Fruit fly (Drosophila melanogaster) whole organism, embryonic: ENCODE data around the gene ric8a.

Experiments used
- Atf6 ChIP-seq: fragments of 200-800 bp; sonication (Bioruptor generic); IDR thresholded peaks from 2 replicates; pipeline ENCODE4 v1.3.6; 2022; ENCODE audit warnings: missing biosample characterization, missing genetic modification characterization
- CG10462 ChIP-seq: fragments of 200-800 bp; sonication (Bioruptor generic); optimal IDR thresholded peaks from 2 replicates; lab custom pipeline; 2016; ENCODE audit warnings: missing biosample characterization, missing genetic modification characterization
- CG10979 ChIP-seq: fragments of 200-800 bp; sonication (Bioruptor generic); optimal IDR thresholded peaks from 2 replicates; lab custom pipeline; 2018; ENCODE audit warnings: missing biosample characterization, mild to moderate bottlenecking, missing genetic modification characterization, moderate library complexity
- CG11504 ChIP-seq: fragments of 200-800 bp; sonication (Bioruptor generic); optimal IDR thresholded peaks from 3 replicates; lab custom pipeline; 2019; ENCODE audit warnings: missing biosample characterization, mild to moderate bottlenecking, missing genetic modification characterization, moderate library complexity
- CG12219 ChIP-seq: fragments of 200-800 bp; sonication (Bioruptor generic); optimal IDR thresholded peaks from 3 replicates; lab custom pipeline; 2018; ENCODE audit warnings: missing biosample characterization, mild to moderate bottlenecking, missing genetic modification characterization
- CG12391 ChIP-seq: fragments of 200-800 bp; sonication (Bioruptor generic); optimal IDR thresholded peaks from 3 replicates; lab custom pipeline; 2018; ENCODE audit warnings: missing biosample characterization, mild to moderate bottlenecking, missing genetic modification characterization, moderate library complexity
- CG15514 ChIP-seq: fragments of 200-800 bp; sonication (Bioruptor generic); optimal IDR thresholded peaks from 3 replicates; lab custom pipeline; 2017; ENCODE audit warnings: missing biosample characterization, missing genetic modification characterization, mild to moderate bottlenecking, moderate library complexity, missing genetic modification reagents
- CG17829 ChIP-seq: fragments of 200-800 bp; optimal IDR thresholded peaks from 2 replicates; lab custom pipeline; 2019; ENCODE audit warnings: missing biosample characterization, mild to moderate bottlenecking, missing genetic modification characterization, moderate library complexity
- CG1832 ChIP-seq: fragments of 200-800 bp; sonication (Bioruptor generic); optimal IDR thresholded peaks from 2 replicates; lab custom pipeline; 2017; ENCODE audit warnings: missing biosample characterization, mild to moderate bottlenecking, missing genetic modification characterization, inconsistent platforms
- CG2712 ChIP-seq: fragments of 200-800 bp; optimal IDR thresholded peaks from 3 replicates; lab custom pipeline; 2019; ENCODE audit warnings: missing biosample characterization, mild to moderate bottlenecking, missing genetic modification characterization, moderate library complexity
- CG31441 ChIP-seq: fragments of 200-800 bp; sonication (Bioruptor generic); IDR thresholded peaks from 2 replicates; pipeline ENCODE4 v1.3.6; 2022; ENCODE audit warnings: missing biosample characterization, missing genetic modification characterization
- CG34422 ChIP-seq: fragments of 200-800 bp; sonication (Bioruptor generic); IDR thresholded peaks from 3 replicates; pipeline ENCODE4 v1.3.6; 2022; ENCODE audit warnings: missing biosample characterization, missing genetic modification characterization
- CG6654 ChIP-seq: fragments of 200-800 bp; sonication (Bioruptor generic); optimal IDR thresholded peaks from 2 replicates; lab custom pipeline; 2017; ENCODE audit warnings: missing biosample characterization, mild to moderate bottlenecking, missing genetic modification characterization
- CG6765 ChIP-seq: fragments of 200-800 bp; sonication (Bioruptor generic); optimal IDR thresholded peaks from 3 replicates; lab custom pipeline; 2017; ENCODE audit warnings: missing biosample characterization, mild to moderate bottlenecking, missing genetic modification characterization
- CG6854 ChIP-seq: fragments of 200-800 bp; sonication (Bioruptor generic); optimal IDR thresholded peaks from 3 replicates; lab custom pipeline; 2017; ENCODE audit warnings: missing biosample characterization, mild to moderate bottlenecking, missing genetic modification characterization
- CG7271 ChIP-seq: fragments of 200-800 bp; sonication (Bioruptor generic); optimal IDR thresholded peaks from 2 replicates; lab custom pipeline; 2018; ENCODE audit warnings: missing biosample characterization, mild to moderate bottlenecking, missing genetic modification characterization, moderate library complexity
- CG8089 ChIP-seq: fragments of 200-800 bp; sonication (Bioruptor generic); optimal IDR thresholded peaks from 3 replicates; lab custom pipeline; 2016; ENCODE audit warnings: missing biosample characterization, missing genetic modification characterization
- CG8388 ChIP-seq: fragments of 200-800 bp; sonication (Bioruptor generic); optimal IDR thresholded peaks from 2 replicates; lab custom pipeline; 2019; ENCODE audit warnings: missing biosample characterization, mild to moderate bottlenecking, missing genetic modification characterization, moderate library complexity
- CG8944 ChIP-seq: fragments of 200-800 bp; sonication (Bioruptor generic); optimal IDR thresholded peaks from 3 replicates; lab custom pipeline; 2016; ENCODE audit warnings: missing biosample characterization, missing genetic modification characterization
- CG9727 ChIP-seq: fragments of 200-800 bp; sonication (Bioruptor generic); optimal IDR thresholded peaks from 3 replicates; lab custom pipeline; 2017; ENCODE audit warnings: missing biosample characterization, mild to moderate bottlenecking, missing genetic modification characterization
- Camta ChIP-seq: fragments of 200-800 bp; sonication (Bioruptor generic); optimal IDR thresholded peaks from 2 replicates; lab custom pipeline; 2016; ENCODE audit warnings: missing biosample characterization, missing genetic modification characterization
- D19B ChIP-seq: fragments of 200-800 bp; sonication (Bioruptor generic); optimal IDR thresholded peaks from 2 replicates; lab custom pipeline; 2017; ENCODE audit warnings: missing biosample characterization, mild to moderate bottlenecking, missing genetic modification characterization
- Fer3 ChIP-seq: fragments of 200-800 bp; sonication (Bioruptor generic); optimal IDR thresholded peaks from 2 replicates; lab custom pipeline; 2018; ENCODE audit warnings: missing biosample characterization, mild to moderate bottlenecking, missing genetic modification characterization, moderate library complexity
- Gsc ChIP-seq: fragments of 200-800 bp; sonication (Bioruptor generic); IDR thresholded peaks from 2 replicates; pipeline ENCODE4 v1.3.6; 2022; ENCODE audit warnings: missing biosample characterization, missing genetic modification characterization
- Hand ChIP-seq: fragments of 200-800 bp; sonication (Bioruptor generic); optimal IDR thresholded peaks from 2 replicates; lab custom pipeline; 2017; ENCODE audit warnings: mild to moderate bottlenecking, missing biosample characterization, missing genetic modification reagents, missing genetic modification characterization
- Hsf ChIP-seq: fragments of 200-800 bp; sonication (Bioruptor generic); optimal IDR thresholded peaks from 3 replicates; lab custom pipeline; 2016; ENCODE audit warnings: missing biosample characterization, missing genetic modification characterization
- Kr ChIP-seq: fragments of 200-800 bp; sonication (Bioruptor generic); optimal IDR thresholded peaks from 2 replicates; lab custom pipeline; 2017; ENCODE audit warnings: missing biosample characterization, mild to moderate bottlenecking, missing genetic modification characterization
- NfI ChIP-seq: fragments of 200-800 bp; sonication (Bioruptor generic); optimal IDR thresholded peaks from 3 replicates; lab custom pipeline; 2018; ENCODE audit warnings: missing biosample characterization, mild to moderate bottlenecking, missing genetic modification characterization, moderate library complexity
- TFAM ChIP-seq: fragments of 200-800 bp; sonication (Bioruptor generic); optimal IDR thresholded peaks from 2 replicates; lab custom pipeline; 2017; ENCODE audit warnings: missing biosample characterization, missing genetic modification characterization, inconsistent platforms
- YL-1 ChIP-seq: fragments of 200-800 bp; sonication (Bioruptor generic); optimal IDR thresholded peaks from 3 replicates; lab custom pipeline; 2017; ENCODE audit warnings: missing biosample characterization, mild to moderate bottlenecking, missing genetic modification characterization
- ash1 ChIP-seq: fragments of 200-800 bp; sonication (Bioruptor generic); optimal IDR thresholded peaks from 2 replicates; lab custom pipeline; 2018; ENCODE audit warnings: missing biosample characterization, mild to moderate bottlenecking, missing genetic modification characterization
- dysf ChIP-seq: fragments of 200-800 bp; sonication (Bioruptor generic); IDR thresholded peaks from 3 replicates; pipeline ENCODE4 v1.3.6; 2022; ENCODE audit warnings: missing biosample characterization, missing genetic modification characterization
- eve ChIP-seq, 2 experiments: fragments of >200 bp; optimal IDR thresholded peaks; 2 replicates each; lab custom pipeline; 2017; ENCODE audit warnings: missing biosample characterization in 2 of 2, missing genetic modification characterization in 2 of 2
- exex ChIP-seq: fragments of 200-800 bp; sonication (Bioruptor generic); optimal IDR thresholded peaks from 4 replicates; lab custom pipeline; 2018; ENCODE audit warnings: missing biosample characterization, mild to moderate bottlenecking, missing genetic modification characterization, moderate library complexity
- gsb ChIP-seq: fragments of 200-800 bp; sonication (Bioruptor generic); IDR thresholded peaks from 2 replicates; pipeline ENCODE4 v1.3.6; 2022; ENCODE audit warnings: missing biosample characterization, missing genetic modification characterization
- ham ChIP-seq: fragments of 200-800 bp; sonication (Bioruptor generic); IDR thresholded peaks from 2 replicates; pipeline ENCODE4 v1.3.6; 2022; ENCODE audit warnings: missing biosample characterization, missing genetic modification characterization
- ken ChIP-seq: fragments of 200-800 bp; sonication (Bioruptor generic); IDR thresholded peaks from 3 replicates; pipeline ENCODE4 v1.3.6; 2022; ENCODE audit warnings: missing biosample characterization, missing genetic modification characterization
- nmo ChIP-seq: fragments of 200-800 bp; sonication (Bioruptor generic); optimal IDR thresholded peaks from 2 replicates; lab custom pipeline; 2018; ENCODE audit warnings: missing biosample characterization, mild to moderate bottlenecking, missing genetic modification characterization, moderate library complexity
- odd ChIP-seq: fragments of 200-800 bp; sonication (Bioruptor generic); optimal IDR thresholded peaks from 2 replicates; lab custom pipeline; 2017; ENCODE audit warnings: missing biosample characterization, mild to moderate bottlenecking, missing genetic modification characterization
- pnt ChIP-seq: fragments of 200-800 bp; sonication (Bioruptor generic); optimal IDR thresholded peaks from 3 replicates; lab custom pipeline; 2016; ENCODE audit warnings: missing biosample characterization, missing genetic modification characterization
- prd ChIP-seq, 3 experiments: fragments of >200 bp in 2 of 3; fragments of 200-800 bp in 1 of 3; sonication (Bioruptor generic) in 1 of 3; optimal IDR thresholded peaks in 2 of 3; IDR thresholded peaks in 1 of 3; 2 replicates in 2 of 3; 3 replicates in 1 of 3; pipeline versions ENCODE4 v1.3.6 to Lab custom; 2017 to 2022; ENCODE audit warnings: missing biosample characterization in 1 of 3, missing genetic modification characterization in 1 of 3
- ranshi ChIP-seq: fragments of 200-800 bp; sonication (Bioruptor generic); IDR thresholded peaks from 2 replicates; pipeline ENCODE4 v1.3.6; 2022; ENCODE audit warnings: missing biosample characterization, missing genetic modification characterization
- repo ChIP-seq: fragments of 200-800 bp; sonication (Bioruptor generic); optimal IDR thresholded peaks from 2 replicates; lab custom pipeline; 2016; ENCODE audit warnings: missing biosample characterization, missing genetic modification characterization
- sna ChIP-seq: fragments of 200-800 bp; sonication (Bioruptor generic); IDR thresholded peaks from 2 replicates; pipeline ENCODE4 v1.3.6; 2022; ENCODE audit warnings: missing biosample characterization, missing genetic modification characterization; ENCODE audit not compliant: partially characterized antibody
- sr ChIP-seq: fragments of 200-800 bp; sonication (Bioruptor generic); IDR thresholded peaks from 3 replicates; pipeline ENCODE4 v1.3.6; 2022; ENCODE audit warnings: missing biosample characterization, missing genetic modification characterization
- toy ChIP-seq: fragments of 200-800 bp; sonication (Bioruptor generic); IDR thresholded peaks from 2 replicates; pipeline ENCODE4 v1.3.6; 2022; ENCODE audit warnings: missing biosample characterization, missing genetic modification characterization
- vnd ChIP-seq: fragments of 200-800 bp; sonication (Bioruptor generic); IDR thresholded peaks from 3 replicates; pipeline ENCODE4 v1.3.6; 2022; ENCODE audit warnings: missing biosample characterization, missing genetic modification characterization; ENCODE audit not compliant: partially characterized antibody
- vvl ChIP-seq: fragments of 200-800 bp; sonication (Bioruptor generic); IDR thresholded peaks from 2 replicates; pipeline ENCODE4 v1.3.6; 2022; ENCODE audit warnings: missing biosample characterization, missing genetic modification characterization

ric8a gene

DNA sequence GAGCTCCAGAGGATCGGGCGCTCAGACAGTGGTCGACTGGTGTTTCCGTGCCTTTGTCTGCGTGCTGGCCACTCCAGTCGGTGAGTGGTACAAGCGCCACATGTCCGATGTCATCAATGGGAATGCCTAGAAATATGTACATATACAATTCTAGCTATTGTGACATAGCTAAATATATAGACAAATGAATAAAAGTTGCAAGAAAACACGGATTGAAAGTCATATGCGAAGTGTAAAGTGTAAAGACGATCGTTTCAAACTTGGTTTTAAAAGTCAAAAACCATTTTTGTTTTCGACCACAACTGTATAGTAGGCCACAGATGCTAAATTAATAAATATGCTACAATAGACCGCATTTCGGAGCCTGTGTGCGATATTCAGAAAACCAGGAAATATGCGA is 40.5 kb upstream of the ric8a start, which contains the start of gene CG15368:
TSS of gene CG15368 (plus strand) at position 301 of the 400 bp plus-strand sequence.
- TF ChIP-seq Kr (GFP tag; lab: Kevin White, UChicago) (no peak), YL-1 (GFP tag; lab: Kevin White, UChicago) (no peak), toy (GFP tag; lab: Robert Waterston, UW) (no peak), Hand (GFP tag; lab: Kevin White, UChicago) (no peak), ash1 (no peak)

DNA sequence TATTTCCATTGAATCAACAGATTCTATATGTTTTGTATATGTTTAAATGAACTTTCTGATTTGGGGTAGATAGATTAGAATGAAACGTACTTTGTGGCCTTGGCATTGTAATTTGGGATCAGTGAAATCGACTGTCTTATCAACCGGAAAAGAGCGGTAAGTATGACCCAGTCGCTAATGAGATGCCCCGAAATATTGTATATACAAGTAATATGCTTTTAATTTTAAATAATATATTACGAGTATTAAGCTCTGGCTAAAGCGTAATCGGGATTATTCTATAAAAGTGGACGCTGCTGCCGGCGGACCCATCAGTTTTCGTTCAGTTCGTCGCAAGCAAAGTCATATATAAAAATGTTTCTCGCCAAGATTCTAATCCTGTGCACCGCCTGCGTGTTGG is 39.4 kb upstream of the ric8a start, which contains the start of gene CG15369:
TSS of gene CG15369 (plus strand) at position 301 of the 400 bp plus-strand sequence.
- TF ChIP-seq NfI (GFP tag; lab: Kevin White, UChicago) (no peak), exex (tag; lab: Kevin White, UChicago) (no peak), sna (GFP tag; lab: Robert Waterston, UW) (no peak), TFAM (GFP tag; lab: Kevin White, UChicago) (no peak), Hsf (no peak), CG6765 (GFP tag; lab: Kevin White, UChicago) (no peak), CG8944 (GFP tag; lab: Kevin White, UChicago) (no peak), vnd (no peak), CG10462 (no peak), ham (GFP tag; lab: Robert Waterston, UW) (no peak), CG2712 (tag; lab: Kevin White, UChicago) (no peak), Camta (GFP tag; lab: Kevin White, UChicago) (no peak), gsb (GFP tag; lab: Robert Waterston, UW) (no peak), eve (GFP tag; optimal IDR thresholded peaks at IDR 0.05; lab: Kevin White, UChicago) (no peak), repo (GFP tag; lab: Kevin White, UChicago) (no peak), CG8089 (no peak), odd (GFP tag; lab: Kevin White, UChicago) (no peak), prd (optimal IDR thresholded peaks at IDR 0.05; lab: Kevin White, UChicago) (no peak), prd (GFP tag; IDR thresholded peaks at IDR 0.05; lab: Robert Waterston, UW) (no peak), CG12219 (GFP tag; lab: Kevin White, UChicago) (no peak), pnt (GFP tag; lab: Kevin White, UChicago) (no peak)

- TF ChIP-seq vvl (GFP tag; lab: Robert Waterston, UW): 0 out of 2 replicates have a peak, but pooled peaks have one; percentile 17
- no peak for TF ChIP-seq sr (GFP tag; lab: Robert Waterston, UW)
- TF ChIP-seq CG6654: no peak
- TF ChIP-seq Gsc (GFP tag; lab: Robert Waterston, UW): peak; percentile 49; the same call in 1 of the 2 replicates
- TF ChIP-seq CG17829: peak; percentile 6
- peak; percentile 90 for TF ChIP-seq CG15514 (GFP tag; lab: Kevin White, UChicago)
- no peak for TF ChIP-seq ash1
- TF ChIP-seq nmo (GFP tag; lab: Kevin White, UChicago): peak; percentile 20
- TF ChIP-seq CG10979: peak; percentile 36
- peak; percentile 33; the same call in 1 of the 3 replicates for TF ChIP-seq CG34422
- TF ChIP-seq CG31441 (GFP tag; lab: Robert Waterston, UW): peak; percentile 16; the same call in 1 of the 2 replicates
- TF ChIP-seq CG1832 (GFP tag; lab: Kevin White, UChicago): no peak
- TF ChIP-seq ranshi (GFP tag; lab: Robert Waterston, UW): peak; percentile 29; the same call in 1 of the 2 replicates
- no peak for TF ChIP-seq CG6854 (GFP tag; lab: Kevin White, UChicago)
- peak; percentile 0 for TF ChIP-seq CG8388 (GFP tag; lab: Kevin White, UChicago)
- peak; percentile 45; the same call in 1 of the 3 replicates for TF ChIP-seq dysf (GFP tag; lab: Robert Waterston, UW)
- no peak for TF ChIP-seq CG9727 (GFP tag; lab: Kevin White, UChicago)
- TF ChIP-seq CG11504 (tag; lab: Kevin White, UChicago): no peak
- no peak for TF ChIP-seq Atf6 (GFP tag; lab: Robert Waterston, UW)
- 0 out of 3 replicates have a peak, but pooled peaks have one; percentile 16 for TF ChIP-seq ken (GFP tag; lab: Robert Waterston, UW)
- peak; percentile 15 for TF ChIP-seq CG12391 (tag; lab: Kevin White, UChicago)
- TF ChIP-seq CG7271: no peak
- TF ChIP-seq D19B (GFP tag; lab: Kevin White, UChicago): no peak
- TF ChIP-seq Fer3 (tag; lab: Kevin White, UChicago): no peak
Observed at dm6 chrX:9220434-9220833, 35.5 kb upstream of the ric8a start.
